Fruit fly (Drosophila melanogaster): ENCODE results near the gene Argk2.

Argk2 gene

dm6 chr3L:9025680-9026079 is 21.6 kb upstream of the Argk2 start (continued):
- TF ChIP-seq Six4 (GFP tag; optimal IDR thresholded peaks at IDR 0.05), result peak; percentile 73
- peak; percentile 67 for TF ChIP-seq Hmx (GFP tag; optimal IDR thresholded peaks at IDR 0.05)
- TF ChIP-seq sens (GFP tag), result peak; percentile 97
- peak; percentile 58 for TF ChIP-seq CG1792 (GFP tag; optimal IDR thresholded peaks at IDR 0.05)
- TF ChIP-seq zen (tag; optimal IDR thresholded peaks at IDR 0.05), result peak; percentile 74
- peak; percentile 68 for TF ChIP-seq CG1602 (GFP tag; optimal IDR thresholded peaks at IDR 0.05)
- peak; percentile 70 for TF ChIP-seq slp2 (GFP tag; optimal IDR thresholded peaks at IDR 0.05)
- TF ChIP-seq lbe (GFP tag; optimal IDR thresholded peaks at IDR 0.05), result no peak
- TF ChIP-seq CG3407 (GFP tag; optimal IDR thresholded peaks at IDR 0.05), result peak; percentile 76
- no peak for TF ChIP-seq CG6791 (GFP tag; IDR thresholded peaks at IDR 0.05; ENCODE audit: partially characterized antibody)
- TF ChIP-seq jumu (GFP tag; optimal IDR thresholded peaks at IDR 0.05), result peak; percentile 67
- peak; percentile 91 for TF ChIP-seq Oli (tag; optimal IDR thresholded peaks at IDR 0.05)
- peak; percentile 87 for TF ChIP-seq CG31441 (GFP tag; IDR thresholded peaks at IDR 0.05)
- 0 out of 2 replicates have a peak, but pooled peaks have one; percentile 20 for TF ChIP-seq CG16779 (GFP tag; IDR thresholded peaks at IDR 0.05)
- TF ChIP-seq CG17385 (GFP tag; optimal IDR thresholded peaks at IDR 0.05), result peak; percentile 77
- peak; percentile 53 for TF ChIP-seq Nf-YB (GFP tag; optimal IDR thresholded peaks at IDR 0.05)
- TF ChIP-seq eyg (GFP tag; optimal IDR thresholded peaks at IDR 0.05), result peak; percentile 62
- peak; percentile 27 for TF ChIP-seq emc (GFP tag; optimal IDR thresholded peaks at IDR 0.05)
- TF ChIP-seq CG6854 (GFP tag; optimal IDR thresholded peaks at IDR 0.05), result peak; percentile 33
- TF ChIP-seq Nf-YA (GFP tag; IDR thresholded peaks at IDR 0.05), result peak; percentile 83
- TF ChIP-seq CG31365 (tag; optimal IDR thresholded peaks at IDR 0.05), result peak; percentile 32
- TF ChIP-seq CG12155 (GFP tag; optimal IDR thresholded peaks at IDR 0.05), result peak; percentile 72
- TF ChIP-seq p53 (GFP tag; optimal IDR thresholded peaks at IDR 0.05), result no peak
- peak; percentile 75 for TF ChIP-seq CG15601 (tag; optimal IDR thresholded peaks at IDR 0.05)
- no peak for TF ChIP-seq CG7745 (tag; optimal IDR thresholded peaks at IDR 0.05)
- TF ChIP-seq gce (GFP tag; IDR thresholded peaks at IDR 0.05), result peak; percentile 78
- TF ChIP-seq tx (GFP tag; optimal IDR thresholded peaks at IDR 0.05), result peak; percentile 72
- TF ChIP-seq crp (GFP tag; optimal IDR thresholded peaks at IDR 0.05), result peak in 1 of 2 experiments; percentile 30
- TF ChIP-seq dati (GFP tag; IDR thresholded peaks at IDR 0.05), result peak; percentile 75; the same call in 1 of the 2 replicates
- peak; percentile 75 for TF ChIP-seq Bteb2 (GFP tag; optimal IDR thresholded peaks at IDR 0.05)
- no peak for TF ChIP-seq lov (optimal IDR thresholded peaks at IDR 0.05)
- TF ChIP-seq lov (GFP tag; IDR thresholded peaks at IDR 0.05), result peak; percentile 87; the same call in 2 of the 3 replicates
- peak; percentile 92 for TF ChIP-seq unpg (GFP tag; optimal IDR thresholded peaks at IDR 0.05)
- TF ChIP-seq dm (GFP tag; optimal IDR thresholded peaks at IDR 0.05), result peak; percentile 65
- no peak for TF ChIP-seq schlank (tag; optimal IDR thresholded peaks at IDR 0.05)
- peak; percentile 67 for TF ChIP-seq dan (GFP tag; IDR thresholded peaks at IDR 0.05)
- TF ChIP-seq eve (GFP tag; optimal IDR thresholded peaks at IDR 0.05), result peak in 1 of 2 experiments; percentile 94
- peak; percentile 92 for TF ChIP-seq CG10366 (GFP tag; IDR thresholded peaks at IDR 0.05)
- peak; percentile 56 for TF ChIP-seq odd (GFP tag; optimal IDR thresholded peaks at IDR 0.05)
- TF ChIP-seq CG7928 (GFP tag; optimal IDR thresholded peaks at IDR 0.05), result no peak
- peak; percentile 73 for TF ChIP-seq Antp (GFP tag; optimal IDR thresholded peaks at IDR 0.05)
- peak; percentile 70 for TF ChIP-seq CG7357 (GFP tag; IDR thresholded peaks at IDR 0.05)
- peak; percentile 86 for TF ChIP-seq CG15696 (tag; optimal IDR thresholded peaks at IDR 0.05)
- TF ChIP-seq hkb (optimal IDR thresholded peaks at IDR 0.05), result no peak
- peak; percentile 93 for TF ChIP-seq hkb (GFP tag; IDR thresholded peaks at IDR 0.05)
- peak; percentile 77 for TF ChIP-seq CG12659 (GFP tag; optimal IDR thresholded peaks at IDR 0.05)
- peak; percentile 90 for TF ChIP-seq CG14441 (GFP tag; IDR thresholded peaks at IDR 0.05)
- TF ChIP-seq esg (GFP tag; conservative IDR thresholded peaks at IDR 0.05), result peak; percentile 91
- peak; percentile 47 for TF ChIP-seq fd64A (GFP tag; optimal IDR thresholded peaks at IDR 0.05)
- peak; percentile 92 for TF ChIP-seq Rfx (GFP tag; IDR thresholded peaks at IDR 0.05)
- TF ChIP-seq Hr51 (GFP tag; optimal IDR thresholded peaks at IDR 0.05), result peak; percentile 68 to 90
- peak; percentile 84 for TF ChIP-seq CG17361 (GFP tag; IDR thresholded peaks at IDR 0.05)
